Worm (Caenorhabditis elegans): Measurements from ENCODE around the gene srpa-68.

DNA sequence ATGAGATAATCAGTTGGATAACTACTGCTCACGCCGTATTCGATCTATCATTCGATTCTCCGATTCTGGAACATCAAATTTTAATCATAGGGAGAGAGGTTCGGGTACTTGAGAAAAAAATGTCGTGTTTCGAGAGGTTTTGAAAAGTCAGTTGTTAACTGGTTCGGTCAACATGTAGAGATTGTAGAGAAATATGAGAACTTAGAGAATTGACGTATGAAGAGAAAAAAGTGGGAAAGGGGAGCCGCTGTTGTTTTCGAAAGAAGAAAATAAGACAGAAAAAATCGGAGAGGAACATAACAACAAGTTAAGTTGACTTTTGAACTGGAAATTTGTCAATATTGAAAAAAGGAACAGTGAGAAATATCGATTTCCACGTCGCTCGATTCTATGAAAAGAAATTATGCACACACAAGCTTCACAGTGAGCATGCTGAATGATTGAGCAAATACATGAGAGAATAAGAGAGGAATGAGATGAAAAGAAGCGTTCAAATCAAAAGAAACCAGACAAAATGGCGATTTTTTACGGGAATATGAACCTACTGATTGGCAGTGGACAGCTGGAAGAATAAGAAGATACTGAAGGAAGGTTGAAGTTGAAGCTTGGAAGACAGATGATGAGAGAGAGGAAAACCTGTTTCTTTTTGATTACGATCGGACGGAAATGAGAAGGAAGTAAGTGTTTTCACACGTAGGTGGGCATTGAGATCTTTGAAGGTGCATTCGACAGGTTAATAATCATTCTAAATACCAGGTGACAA, 46.3 kb downstream of the srpa-68 start, which contains the start of the genes T04H1.13, slfl-5 and rad-50:
- no peak for TF ChIP-seq T22C8.4 (GFP tag; IDR thresholded peaks at IDR 0.05)
- no peak for TF ChIP-seq flt-1 (GFP tag; IDR thresholded peaks at IDR 0.05)
- TF ChIP-seq ref-1 (GFP tag; conservative IDR thresholded peaks at IDR 0.05), result no peak
- TF ChIP-seq ztf-23 (GFP tag; IDR thresholded peaks at IDR 0.05), result no peak
- TF ChIP-seq klf-2 (GFP tag; conservative IDR thresholded peaks at IDR 0.05), result no peak
- TF ChIP-seq med-1 (GFP tag; optimal IDR thresholded peaks at IDR 0.05; ENCODE audit: insufficient read depth), result no peak
- no peak for TF ChIP-seq ztf-29 (GFP tag; IDR thresholded peaks at IDR 0.05)
- TF ChIP-seq cog-1 (tag; optimal IDR thresholded peaks at IDR 0.05), result no peak
